Worm (Caenorhabditis elegans) whole organism, L3 larva: ENCODE results near the gene R160.13.

Experiments used
- elt-3 ChIP-seq, 3 experiments: fragments of 150-350 bp in 1 of 3; sonication (generic microtip) in 2 of 3; optimal IDR thresholded peaks; 2 replicates in 2 of 3; 4 replicates in 1 of 3; lab custom pipeline; 2014 to 2017; ENCODE audit warnings: missing biosample characterization in 3 of 3, missing genetic modification characterization in 3 of 3
- fkh-2 ChIP-seq: fragments of 150-350 bp; optimal IDR thresholded peaks from 2 replicates; lab custom pipeline; 2014; ENCODE audit warnings: missing biosample characterization, missing genetic modification reagents, missing genetic modification characterization
- nhr-76 ChIP-seq: fragments of 150-350 bp; sonication (generic microtip); optimal IDR thresholded peaks from 5 replicates; lab custom pipeline; 2014; ENCODE audit warnings: missing biosample characterization, missing genetic modification characterization

DNA sequence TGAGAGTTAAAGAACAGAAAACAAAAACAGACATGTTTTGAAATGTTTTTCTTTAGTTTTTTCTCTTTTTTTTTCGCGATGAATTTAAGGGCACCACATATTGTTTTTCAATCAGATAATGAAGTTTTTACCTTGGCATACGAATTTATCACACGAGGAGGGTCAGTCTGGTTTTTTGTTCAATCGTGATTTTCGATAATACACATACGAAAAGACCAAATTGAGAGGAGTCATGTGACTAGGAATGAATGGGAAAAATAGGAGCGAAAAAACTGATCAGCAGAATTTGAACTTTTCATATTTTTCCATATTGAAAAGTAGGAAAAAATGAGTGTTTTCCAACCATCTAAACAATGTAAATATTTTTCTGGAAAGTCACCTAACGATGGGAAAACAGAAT is 15.2 kb upstream of the R160.13 start:
- no peak for TF ChIP-seq nhr-76 (tag; lab: Kevin White, UChicago)
- no peak for TF ChIP-seq fkh-2 (tag; lab: Kevin White, UChicago)
- TF ChIP-seq elt-3 (tag; optimal IDR thresholded peaks at IDR 0.05; lab: Kevin White, UChicago): no peak
